Fruit fly (Drosophila melanogaster) whole organism, embryonic: ENCODE measurements around the gene jv.

ENCODE experiments used
- CG3726 ChIP-seq: fragments of 200-800 bp; sonication (Bioruptor generic); IDR thresholded peaks from 3 replicates; pipeline ENCODE4, ENCODE4 v1.3.6; 2022; ENCODE audit warnings: missing biosample characterization, missing genetic modification characterization
- CG8281 ChIP-seq: fragments of 200-800 bp; sonication (Bioruptor generic); optimal IDR thresholded peaks from 2 replicates; lab custom pipeline; 2018; ENCODE audit warnings: missing biosample characterization, mild to moderate bottlenecking, missing genetic modification characterization, moderate library complexity
- Drgx ChIP-seq: fragments of 200-800 bp; sonication (Bioruptor generic); IDR thresholded peaks from 2 replicates; pipeline ENCODE4 v1.3.6; 2022; ENCODE audit warnings: missing biosample characterization, missing genetic modification characterization
- Ssrp ChIP-seq: fragments of 200-800 bp; sonication (Bioruptor generic); optimal IDR thresholded peaks from 2 replicates; lab custom pipeline; 2018; ENCODE audit warnings: missing biosample characterization, mild to moderate bottlenecking, missing genetic modification characterization, moderate library complexity
- sd ChIP-seq: fragments of 200-800 bp; sonication (Bioruptor generic); optimal IDR thresholded peaks from 3 replicates; lab custom pipeline; 2018; ENCODE audit warnings: missing biosample characterization, mild to moderate bottlenecking, missing genetic modification characterization, moderate library complexity

dm6 chr3L:6558516-6558915 is 30.8 kb downstream of the jv start:
- TF ChIP-seq CG8281 (no peak), sd (peak; percentile 61), Ssrp (no peak), CG3726 (GFP tag; lab: Robert Waterston, UW) (no peak), Drgx (GFP tag; lab: Robert Waterston, UW) (no peak)
